Fruit fly (Drosophila melanogaster): ENCODE data around the gene CG12268.

CG12268 gene

dm6 chr3R:23933684-23934575 lies 14.3 kb downstream of the CG12268 start, which contains the start of gene CG5854 (continued):
- peak; percentile 69 for TF ChIP-seq fd96Cb (tag; optimal IDR thresholded peaks at IDR 0.05)
- peak; percentile 50; the same call in 1 of the 2 replicates for TF ChIP-seq aop (GFP tag; IDR thresholded peaks at IDR 0.05)
- peak; percentile 69 for TF ChIP-seq CG6654 (GFP tag; optimal IDR thresholded peaks at IDR 0.05)
- TF ChIP-seq Rx (GFP tag; IDR thresholded peaks at IDR 0.05) = peak; percentile 51; the same call in 1 of the 2 replicates
- TF ChIP-seq CG31388 (GFP tag; optimal IDR thresholded peaks at IDR 0.05) = no peak
- 0 out of 3 replicates have a peak, but pooled peaks have one; percentile 34 for TF ChIP-seq CG7357 (GFP tag; IDR thresholded peaks at IDR 0.05)
- TF ChIP-seq CG17568 (GFP tag; optimal IDR thresholded peaks at IDR 0.05) = peak; percentile 95
- peak; percentile 82 for TF ChIP-seq stc (GFP tag; IDR thresholded peaks at IDR 0.05)
- no peak for TF ChIP-seq ham (GFP tag; IDR thresholded peaks at IDR 0.05)
- TF ChIP-seq rib (GFP tag; IDR thresholded peaks at IDR 0.05) = no peak
- peak; percentile 55 for TF ChIP-seq Lhr (GFP tag; optimal IDR thresholded peaks at IDR 0.05)
- TF ChIP-seq jing (GFP tag; optimal IDR thresholded peaks at IDR 0.05) = no peak
- peak; percentile 34 for TF ChIP-seq CG10543 (GFP tag; optimal IDR thresholded peaks at IDR 0.05)
- TF ChIP-seq CG13296 (GFP tag; optimal IDR thresholded peaks at IDR 0.05) = peak; percentile 30
- peak; percentile 78 for TF ChIP-seq crol (GFP tag; IDR thresholded peaks at IDR 0.05)
- peak; percentile 31 to 75 for TF ChIP-seq chif (GFP tag; optimal IDR thresholded peaks at IDR 0.05)
- no peak for TF ChIP-seq fru (optimal IDR thresholded peaks at IDR 0.05)
- TF ChIP-seq CG9437 (GFP tag; optimal IDR thresholded peaks at IDR 0.05) = peak; percentile 49
- peak; percentile 73 for TF ChIP-seq CG6689 (GFP tag; IDR thresholded peaks at IDR 0.05)
- no peak for TF ChIP-seq Tbp (GFP tag; optimal IDR thresholded peaks at IDR 0.05)
- TF ChIP-seq Mad (GFP tag; optimal IDR thresholded peaks at IDR 0.05) = peak; percentile 68
- TF ChIP-seq Ssrp (tag; optimal IDR thresholded peaks at IDR 0.05) = peak; percentile 68
- peak; percentile 56; the same call in 1 of the 2 replicates for TF ChIP-seq CG11247 (GFP tag; IDR thresholded peaks at IDR 0.05)
- TF ChIP-seq PHDP (tag; optimal IDR thresholded peaks at IDR 0.05) = peak; percentile 77
- TF ChIP-seq HmgD (GFP tag; optimal IDR thresholded peaks at IDR 0.05) = no peak
- TF ChIP-seq HLHmδ (GFP tag; optimal IDR thresholded peaks at IDR 0.05) = no peak
- no peak for TF ChIP-seq jigr1 (GFP tag; IDR thresholded peaks at IDR 0.05)
- TF ChIP-seq CG8281 (tag; optimal IDR thresholded peaks at IDR 0.05) = peak; percentile 36
- no peak for TF ChIP-seq GATAe (GFP tag; conservative IDR thresholded peaks at IDR 0.05)
- TF ChIP-seq TFAM (GFP tag; optimal IDR thresholded peaks at IDR 0.05) = no peak
- TF ChIP-seq CG4282 (GFP tag; optimal IDR thresholded peaks at IDR 0.05) = peak; percentile 60
- peak; percentile 5 for TF ChIP-seq CG30020 (tag; optimal IDR thresholded peaks at IDR 0.05)
- no peak for TF ChIP-seq Bdp1 (GFP tag; optimal IDR thresholded peaks at IDR 0.05)
- TF ChIP-seq CG18011 (GFP tag; optimal IDR thresholded peaks at IDR 0.05) = peak; percentile 39
- peak; percentile 77 for TF ChIP-seq CG11456 (GFP tag; IDR thresholded peaks at IDR 0.05)
- peak; percentile 73 for TF ChIP-seq ewg (GFP tag; optimal IDR thresholded peaks at IDR 0.05)
- TF ChIP-seq CG17328 (GFP tag; IDR thresholded peaks at IDR 0.05) = peak; percentile 88
- peak; percentile 75 for TF ChIP-seq CG12071 (GFP tag; optimal IDR thresholded peaks at IDR 0.05)
- TF ChIP-seq gfzf (GFP tag; optimal IDR thresholded peaks at IDR 0.05) = peak; percentile 90
- TF ChIP-seq sqz (GFP tag; optimal IDR thresholded peaks at IDR 0.05) = no peak
- TF ChIP-seq wor (GFP tag; IDR thresholded peaks at IDR 0.05) = peak; percentile 48
- no peak for TF ChIP-seq slou (GFP tag; optimal IDR thresholded peaks at IDR 0.05)
- TF ChIP-seq mam (GFP tag; optimal IDR thresholded peaks at IDR 0.05) = peak; percentile 59
- TF ChIP-seq CG6272 (GFP tag; IDR thresholded peaks at IDR 0.05) = 0 out of 2 replicates have a peak, but pooled peaks have one; percentile 42
- peak; percentile 24 for TF ChIP-seq Max (GFP tag; optimal IDR thresholded peaks at IDR 0.05)
- peak; percentile 73 for TF ChIP-seq CG17361 (GFP tag; IDR thresholded peaks at IDR 0.05)
- peak; percentile 95 for TF ChIP-seq Dp (GFP tag; optimal IDR thresholded peaks at IDR 0.05)
- TF ChIP-seq CG2202 (tag; optimal IDR thresholded peaks at IDR 0.05) = peak; percentile 56
- TF ChIP-seq CG31365 (tag; optimal IDR thresholded peaks at IDR 0.05) = peak; percentile 43

Measured in whole organism, embryonic.